Fruit fly (Drosophila melanogaster): Measurements from ENCODE around the gene CG6067.
A peak's percentile ranks its signal among the peaks of the same experiment; 100 is the strongest.

CG6067 gene

dm6 chrX:5968094-5968723 is 12.8 kb downstream of the CG6067 start:
- TF ChIP-seq Eip93F (GFP tag; optimal IDR thresholded peaks at IDR 0.05): no peak
- TF ChIP-seq Sox102F (GFP tag; optimal IDR thresholded peaks at IDR 0.05): peak; percentile 18
- TF ChIP-seq CG32006 (GFP tag; optimal IDR thresholded peaks at IDR 0.05): peak; percentile 79
- TF ChIP-seq CG6163 (GFP tag; IDR thresholded peaks at IDR 0.05): peak; percentile 91
- no peak for TF ChIP-seq Hr38 (GFP tag; optimal IDR thresholded peaks at IDR 0.05)
- TF ChIP-seq Blimp-1 (GFP tag; optimal IDR thresholded peaks at IDR 0.05): no peak
- TF ChIP-seq CG11762 (GFP tag; optimal IDR thresholded peaks at IDR 0.05; ENCODE audit: insufficient read depth): peak; percentile 29
- peak; percentile 28 for TF ChIP-seq CG16779 (tag; optimal IDR thresholded peaks at IDR 0.05)
- TF ChIP-seq net (GFP tag; optimal IDR thresholded peaks at IDR 0.05): peak; percentile 68
- peak; percentile 24 for TF ChIP-seq Hr39 (GFP tag; optimal IDR thresholded peaks at IDR 0.05)
- peak; percentile 3 for TF ChIP-seq CG31627 (GFP tag; optimal IDR thresholded peaks at IDR 0.05)
- no peak for TF ChIP-seq CG8319 (GFP tag; optimal IDR thresholded peaks at IDR 0.05)
- TF ChIP-seq CG34406 (GFP tag; optimal IDR thresholded peaks at IDR 0.05): peak; percentile 21
- peak; percentile 54 for TF ChIP-seq pdm3 (GFP tag; optimal IDR thresholded peaks at IDR 0.05)
- TF ChIP-seq Sox15 (GFP tag; optimal IDR thresholded peaks at IDR 0.05): no peak
- peak; percentile 62 for TF ChIP-seq Sox14 (GFP tag; optimal IDR thresholded peaks at IDR 0.05)
- TF ChIP-seq CG6792 (GFP tag; optimal IDR thresholded peaks at IDR 0.05): peak; percentile 38
- peak; percentile 50 for TF ChIP-seq dsx (GFP tag; optimal IDR thresholded peaks at IDR 0.05; ENCODE audit: poor library complexity, severe bottlenecking)
- no peak for TF ChIP-seq CG9139 (GFP tag; optimal IDR thresholded peaks at IDR 0.05)
- TF ChIP-seq spab (GFP tag; optimal IDR thresholded peaks at IDR 0.05): peak; percentile 44
- TF ChIP-seq CG7368 (GFP tag; optimal IDR thresholded peaks at IDR 0.05): peak; percentile 39
- TF ChIP-seq achi (GFP tag; optimal IDR thresholded peaks at IDR 0.05): peak; percentile 55
- TF ChIP-seq Hr4 (GFP tag; optimal IDR thresholded peaks at IDR 0.05): peak; percentile 74
- peak; percentile 63 for TF ChIP-seq CG10631 (GFP tag; optimal IDR thresholded peaks at IDR 0.05)
- peak; percentile 42 for TF ChIP-seq fkh (GFP tag; optimal IDR thresholded peaks at IDR 0.05)
- TF ChIP-seq Eip78C (GFP tag): peak; percentile 84
- TF ChIP-seq CG4318 (GFP tag; optimal IDR thresholded peaks at IDR 0.05): peak; percentile 61
- no peak for TF ChIP-seq Ets21C (GFP tag; optimal IDR thresholded peaks at IDR 0.05)
- TF ChIP-seq Smox (GFP tag; optimal IDR thresholded peaks at IDR 0.05): no peak
- peak; percentile 17 for TF ChIP-seq esn (GFP tag; optimal IDR thresholded peaks at IDR 0.05)
- TF ChIP-seq svp (GFP tag): peak; percentile 67
- peak; percentile 68 for TF ChIP-seq CG1621 (tag; optimal IDR thresholded peaks at IDR 0.05)
- TF ChIP-seq cyc (GFP tag; optimal IDR thresholded peaks at IDR 0.05): no peak
- TF ChIP-seq salr (GFP tag; optimal IDR thresholded peaks at IDR 0.05): peak; percentile 53 to 58
- TF ChIP-seq Lpt (GFP tag; optimal IDR thresholded peaks at IDR 0.05): peak; percentile 76
- peak; percentile 65 for TF ChIP-seq CG3919 (GFP tag; optimal IDR thresholded peaks at IDR 0.05)
- peak; percentile 57 for TF ChIP-seq Ets96B (tag; optimal IDR thresholded peaks at IDR 0.05)
- peak; percentile 8 for TF ChIP-seq CG8632 (GFP tag; optimal IDR thresholded peaks at IDR 0.05)
- TF ChIP-seq fd85E (GFP tag; optimal IDR thresholded peaks at IDR 0.05): no peak
- peak; percentile 29 for TF ChIP-seq lz (GFP tag; optimal IDR thresholded peaks at IDR 0.05)
- peak; percentile 44 for TF ChIP-seq Met (GFP tag; optimal IDR thresholded peaks at IDR 0.05)
- TF ChIP-seq CG11294 (GFP tag; IDR thresholded peaks at IDR 0.05): peak; percentile 67; the same call in 1 of the 2 replicates
- peak; percentile 14 to 30 for TF ChIP-seq ss (GFP tag; optimal IDR thresholded peaks at IDR 0.05)
- TF ChIP-seq CG6808 (GFP tag; optimal IDR thresholded peaks at IDR 0.05): peak; percentile 40
- peak; percentile 92 for TF ChIP-seq eg (GFP tag; IDR thresholded peaks at IDR 0.05)
- TF ChIP-seq vri (GFP tag; optimal IDR thresholded peaks at IDR 0.05): no peak
- TF ChIP-seq OdsH (GFP tag; optimal IDR thresholded peaks at IDR 0.05): peak; percentile 56
- TF ChIP-seq acj6 (GFP tag; optimal IDR thresholded peaks at IDR 0.05): peak; percentile 60
- TF ChIP-seq topi (GFP tag; optimal IDR thresholded peaks at IDR 0.05): peak; percentile 30
- TF ChIP-seq CG6276 (GFP tag; optimal IDR thresholded peaks at IDR 0.05): peak; percentile 68
- TF ChIP-seq dac (GFP tag; optimal IDR thresholded peaks at IDR 0.05): peak; percentile 53
